Worm (Caenorhabditis elegans): ENCODE measurements around the gene ttbk-7.

Gene ttbk-7

DNA sequence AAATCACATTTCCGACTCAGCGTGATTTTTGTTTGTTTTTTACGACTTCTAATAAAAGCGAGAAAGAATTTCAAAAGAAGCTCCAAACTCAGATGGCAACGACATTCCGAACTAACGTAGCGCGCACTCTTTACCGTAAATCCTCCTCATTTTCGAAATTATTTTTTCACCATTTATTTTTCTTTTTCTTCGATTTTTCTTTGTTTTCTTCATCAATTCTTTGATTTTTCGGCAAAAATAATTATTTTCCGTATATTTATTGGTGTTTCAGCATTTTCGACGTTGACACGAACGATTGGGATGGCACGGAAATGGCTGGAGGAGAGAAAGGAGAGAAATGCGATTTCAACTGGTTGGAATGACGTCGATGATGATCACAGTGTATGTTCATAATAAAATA, 30.1 kb downstream of the ttbk-7 start, which contains the start of gene T07F10.5:
Gene T07F10.5, plus strand, starts transcription at position 301 of the 400 bp plus-strand sequence.
- 0 out of 2 replicates have a peak, but pooled peaks have one; percentile 13 for TF ChIP-seq attf-3 (GFP tag; conservative IDR thresholded peaks at IDR 0.05)

DNA sequence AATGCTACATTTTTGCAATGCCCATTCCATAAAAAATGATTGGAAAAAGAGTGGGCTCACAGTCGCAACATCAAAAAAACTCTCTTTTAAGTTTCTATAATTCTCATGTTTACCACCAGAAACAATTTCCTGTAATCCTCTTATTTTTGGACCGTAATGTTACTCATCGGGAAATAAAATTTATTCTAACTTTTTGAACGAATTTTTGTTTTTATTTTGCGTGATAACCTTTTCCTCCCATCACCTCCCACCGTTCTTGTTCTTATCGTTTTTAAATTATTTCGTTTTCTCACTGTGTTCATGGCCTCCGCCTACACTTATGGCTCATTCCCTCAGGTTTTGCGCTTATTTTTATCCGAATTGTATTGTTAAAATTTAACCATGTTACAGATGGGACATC, 36.5 kb downstream of the ttbk-7 start, which contains the start of gene anp-1:
Gene anp-1, plus strand, starts transcription at position 301 of the 400 bp plus-strand sequence.
- no peak for TF ChIP-seq ceh-91 (GFP tag; IDR thresholded peaks at IDR 0.05)
- no peak for TF ChIP-seq xnd-1 (tag; optimal IDR thresholded peaks at IDR 0.05)
- TF ChIP-seq ztf-3 (GFP tag; optimal IDR thresholded peaks at IDR 0.05): no peak
- TF ChIP-seq attf-5 (GFP tag; optimal IDR thresholded peaks at IDR 0.05): no peak

DNA sequence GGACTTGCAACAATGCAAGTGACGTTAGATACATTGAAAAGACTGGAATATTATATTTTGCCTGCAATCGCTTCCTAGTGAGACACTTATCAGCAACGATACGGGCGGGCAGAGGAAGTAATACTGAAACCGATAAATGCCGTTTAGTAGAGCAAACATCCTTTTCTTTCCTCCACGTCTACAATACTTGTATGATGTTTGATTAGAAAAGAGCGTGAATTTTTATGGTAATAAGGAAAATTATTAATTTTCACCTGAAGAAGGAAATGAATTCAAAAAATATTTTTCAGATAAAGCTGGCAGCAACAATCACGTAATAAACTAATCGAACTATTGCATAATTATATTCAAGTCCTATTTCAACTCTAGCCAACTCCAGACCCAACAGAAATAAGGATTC, 40.9 kb downstream of the ttbk-7 start, which contains the start of gene C44H9.7:
Gene C44H9.7, minus strand, starts transcription at position 101 of the 400 bp plus-strand sequence.
- no peak for TF ChIP-seq akir-1 (GFP tag; optimal IDR thresholded peaks at IDR 0.05)
- TF ChIP-seq mcd-1 (GFP tag; IDR thresholded peaks at IDR 0.05): no peak
- TF ChIP-seq die-1 (tag; optimal IDR thresholded peaks at IDR 0.05): no peak
- TF ChIP-seq lin-40 (tag; optimal IDR thresholded peaks at IDR 0.05): no peak
- no peak for TF ChIP-seq madf-8 (GFP tag; conservative IDR thresholded peaks at IDR 0.05)
- no peak for TF ChIP-seq unc-62 (GFP tag; optimal IDR thresholded peaks at IDR 0.05)
- TF ChIP-seq nhr-120 (GFP tag; IDR thresholded peaks at IDR 0.05): no peak
- no peak for TF ChIP-seq bed-2 (GFP tag; IDR thresholded peaks at IDR 0.05)
- no peak for TF ChIP-seq repo-1 (tag; optimal IDR thresholded peaks at IDR 0.05)

DNA sequence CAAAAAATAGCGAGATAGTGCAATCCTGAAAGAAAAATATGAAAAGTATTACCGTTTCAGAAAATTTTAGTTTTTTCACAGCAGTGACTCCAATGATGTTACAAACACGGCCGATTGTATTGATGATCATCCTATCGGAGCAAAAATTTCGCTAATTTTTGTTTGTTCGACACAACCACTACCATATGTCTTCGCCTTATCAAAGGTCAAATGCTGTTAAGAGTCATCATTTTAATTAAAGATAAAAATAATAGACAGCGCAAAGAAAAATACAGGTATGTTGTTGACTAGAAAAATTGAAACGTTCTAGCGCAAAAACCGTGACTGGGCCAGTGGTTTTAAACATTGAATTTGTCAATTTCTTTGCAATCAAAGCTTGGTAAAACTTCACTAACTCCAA, 43.3 kb downstream of the ttbk-7 start:
- TF ChIP-seq F23B12.7 (tag; optimal IDR thresholded peaks at IDR 0.05; ENCODE audit: insufficient read depth): no peak
- TF ChIP-seq nhr-80 (tag; optimal IDR thresholded peaks at IDR 0.05): peak; percentile 56
- TF ChIP-seq dpff-1 (tag; optimal IDR thresholded peaks at IDR 0.05): no peak

DNA sequence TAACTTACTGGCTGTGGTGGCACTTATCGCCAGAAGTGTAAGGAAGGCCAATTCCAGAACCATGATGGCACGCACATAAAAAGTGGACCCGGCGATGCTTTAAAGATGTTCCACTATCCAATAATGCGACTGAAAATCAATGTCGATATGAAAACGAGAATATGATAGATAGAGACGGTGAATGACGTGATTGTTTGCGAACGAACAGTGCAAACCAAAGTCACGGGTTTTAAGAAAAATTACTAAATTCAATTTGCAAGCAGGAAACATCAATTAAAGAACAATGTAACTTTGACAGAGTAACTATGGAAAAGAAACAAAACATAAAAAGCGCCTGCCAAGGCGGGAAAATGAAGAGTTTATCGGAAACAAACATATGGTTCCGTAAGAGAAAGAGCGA, 45.9 kb downstream of the ttbk-7 start, which contains the start of gene C44H9.5:
Gene C44H9.5, minus strand, starts transcription at position 129 of the 400 bp plus-strand sequence.
- TF ChIP-seq mel-28 (tag; optimal IDR thresholded peaks at IDR 0.05; ENCODE audit: borderline replicate concordance): no peak
- no peak for TF ChIP-seq pha-4 (tag; optimal IDR thresholded peaks at IDR 0.05)
- TF ChIP-seq C06A6.2 (GFP tag; conservative IDR thresholded peaks at IDR 0.05): no peak
- TF ChIP-seq cebp-1 (GFP tag; IDR thresholded peaks at IDR 0.05): no peak
- TF ChIP-seq cebp-1 (tag; optimal IDR thresholded peaks at IDR 0.05): no peak
- TF ChIP-seq let-526 (GFP tag; IDR thresholded peaks at IDR 0.05): no peak
- TF ChIP-seq nhr-120 (GFP tag; IDR thresholded peaks at IDR 0.05): no peak
- peak; percentile 49 for TF ChIP-seq nhr-80 (tag; optimal IDR thresholded peaks at IDR 0.05)
- TF ChIP-seq ama-1 (optimal IDR thresholded peaks at IDR 0.05): no peak
- TF ChIP-seq ama-1 (GFP tag; optimal IDR thresholded peaks at IDR 0.05): no peak

DNA sequence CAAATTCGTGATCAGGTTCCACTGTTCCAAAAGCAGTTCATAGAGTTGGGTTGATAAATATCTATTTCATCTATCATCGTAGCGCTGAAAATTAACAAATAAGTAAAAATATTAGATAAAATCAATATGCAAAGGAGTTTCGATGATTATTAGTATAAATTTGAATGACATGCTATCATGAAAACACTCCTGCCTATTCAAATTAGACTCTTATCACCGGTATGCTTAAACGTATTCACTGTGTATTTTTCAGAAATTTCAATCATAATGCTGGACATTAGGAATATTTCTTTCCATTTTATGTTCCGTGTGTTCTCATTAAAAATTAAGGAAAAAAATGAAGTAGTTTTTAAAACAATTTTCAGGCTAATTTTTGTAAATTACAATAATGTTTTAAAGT, 50.4 kb downstream of the ttbk-7 start, which contains the start of gene C44H9.6:
Gene C44H9.6, minus strand, starts transcription at position 101 of the 400 bp plus-strand sequence.
- no peak for TF ChIP-seq lin-54 (GFP tag; optimal IDR thresholded peaks at IDR 0.05)
- no peak for TF ChIP-seq nhr-179 (tag; optimal IDR thresholded peaks at IDR 0.05)
- TF ChIP-seq nfyb-1 (GFP tag; IDR thresholded peaks at IDR 0.05): no peak
- no peak for TF ChIP-seq K12H6.12 (tag; optimal IDR thresholded peaks at IDR 0.05)
- TF ChIP-seq nhr-80 (tag; optimal IDR thresholded peaks at IDR 0.05): peak; percentile 45

DNA sequence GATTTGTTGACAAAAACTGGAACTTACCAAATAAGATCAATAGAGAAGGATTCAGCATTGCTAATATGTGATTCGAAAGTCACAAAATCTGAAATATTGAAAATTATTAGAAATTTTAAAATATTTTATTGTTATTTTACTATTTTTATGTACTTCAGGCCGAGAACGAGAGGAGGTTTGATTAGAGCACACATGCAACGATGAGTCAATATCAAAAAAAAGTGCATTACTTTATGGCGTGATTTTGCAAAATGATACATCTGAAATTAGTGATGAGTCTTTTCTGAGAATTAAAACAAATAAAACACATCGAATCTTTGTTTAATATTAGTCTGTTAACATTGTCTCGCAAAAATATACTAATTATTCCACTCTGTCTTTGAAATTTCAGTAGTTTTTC, 50.9 kb downstream of the ttbk-7 start:
- TF ChIP-seq ceh-79 (tag; optimal IDR thresholded peaks at IDR 0.05): no peak
- TF ChIP-seq dpl-1 (GFP tag; optimal IDR thresholded peaks at IDR 0.05): no peak
- no peak for TF ChIP-seq hmg-20 (GFP tag; IDR thresholded peaks at IDR 0.05)
- TF ChIP-seq snpc-1.1 (tag; optimal IDR thresholded peaks at IDR 0.05; ENCODE audit: insufficient read depth): no peak
- no peak for TF ChIP-seq lin-40 (tag; optimal IDR thresholded peaks at IDR 0.05)
- no peak for TF ChIP-seq zim-3 (tag; optimal IDR thresholded peaks at IDR 0.05)
- TF ChIP-seq C17E4.6 (GFP tag; IDR thresholded peaks at IDR 0.05): no peak
- no peak for TF ChIP-seq Y67H2A.10 (GFP tag; conservative IDR thresholded peaks at IDR 0.05)
- no peak for TF ChIP-seq attf-3 (GFP tag; conservative IDR thresholded peaks at IDR 0.05)
- no peak for TF ChIP-seq zfh-2 (GFP tag; conservative IDR thresholded peaks at IDR 0.05)
- no peak for TF ChIP-seq aptf-3 (GFP tag; IDR thresholded peaks at IDR 0.05)
- no peak for TF ChIP-seq pbrm-1 (GFP tag; IDR thresholded peaks at IDR 0.05)

Measured in whole organism, young adult.